Worm (Caenorhabditis elegans): ENCODE measurements around the gene F26A1.9.

DNA sequence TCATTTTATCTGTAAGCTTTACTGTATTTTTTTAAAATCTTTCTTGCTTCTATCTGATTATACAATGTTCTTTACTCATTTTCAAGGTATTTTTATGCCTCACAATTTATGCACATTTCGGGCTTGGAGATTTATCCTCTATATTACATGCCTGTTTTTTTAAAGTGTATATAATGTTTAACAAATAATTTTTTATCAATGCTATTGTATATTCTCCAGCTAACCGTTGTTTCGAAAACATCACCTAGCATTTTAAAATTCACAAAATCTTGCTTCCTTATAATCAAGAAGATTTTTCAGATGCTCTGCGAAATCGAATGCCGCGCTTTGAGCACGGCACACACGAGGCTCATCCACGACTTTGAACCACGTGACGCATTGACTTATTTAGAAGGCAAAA lies 22.7 kb upstream of the F26A1.9 start, which contains the start of gene ced-4:
- TF ChIP-seq ceh-9 (tag; optimal IDR thresholded peaks at IDR 0.05) (no peak), dmd-4 (tag; optimal IDR thresholded peaks at IDR 0.05; ENCODE audit: borderline replicate concordance) (no peak)
